Worm (Caenorhabditis elegans) whole organism, L4 larva: ENCODE measurements around the gene cpt-4.

ENCODE experiments used
- F26F4.8 ChIP-seq: fragments of 200-800 bp; sonication (Bioruptor generic); conservative IDR thresholded peaks from 2 replicates; pipeline ENCODE4 v1.3.6; 2022; ENCODE audit warnings: missing genetic modification characterization, missing compliant biosample characterization
- F44E2.7 ChIP-seq: fragments of 200-800 bp; sonication (Bioruptor generic); IDR thresholded peaks from 2 replicates; pipeline ENCODE4 v2.1.2; 2022; ENCODE audit warnings: missing genetic modification characterization, missing compliant biosample characterization
- ZK546.5 ChIP-seq, 2 experiments: sonication (generic microtip); optimal IDR thresholded peaks; 2 replicates each; lab custom pipeline; 2017; ENCODE audit warnings: missing biosample characterization in 2 of 2, missing genetic modification characterization in 2 of 2
- aha-1 ChIP-seq: fragments of 150-350 bp; peaks from one replicate; lab custom pipeline; 2014; ENCODE audit warnings: missing biosample characterization, missing genetic modification characterization
- ceh-20 ChIP-seq: fragments of 200-800 bp; sonication (Bioruptor generic); IDR thresholded peaks from 2 replicates; pipeline ENCODE4 v1.3.6; 2022; ENCODE audit warnings: missing genetic modification reagents, missing genetic modification characterization, missing compliant biosample characterization
- ceh-28 ChIP-seq: fragments of 150-350 bp; optimal IDR thresholded peaks from 2 replicates; lab custom pipeline; 2014; ENCODE audit warnings: missing biosample characterization, missing genetic modification reagents, missing genetic modification characterization
- cey-2 ChIP-seq: sonication (generic microtip); optimal IDR thresholded peaks from 3 replicates; lab custom pipeline; 2017; ENCODE audit warnings: missing genetic modification characterization, mild to moderate bottlenecking, missing compliant biosample characterization, antibody characterized with exemption, borderline replicate concordance; ENCODE audit not compliant: insufficient read depth
- dmd-6 ChIP-seq: fragments of 200-800 bp; sonication (Bioruptor generic); IDR thresholded peaks from 2 replicates; pipeline ENCODE4 v1.3.6; 2022; ENCODE audit warnings: missing genetic modification reagents, missing genetic modification characterization, missing compliant biosample characterization
- dmd-8 ChIP-seq: fragments of 200-800 bp; sonication (Bioruptor generic); IDR thresholded peaks from 2 replicates; pipeline ENCODE4 v1.3.6; 2022; ENCODE audit warnings: missing genetic modification characterization, missing compliant biosample characterization
- dmd-9 ChIP-seq: fragments of 200-800 bp; sonication (Bioruptor generic); IDR thresholded peaks from 2 replicates; pipeline ENCODE4 v1.3.6; 2022; ENCODE audit warnings: missing genetic modification reagents, missing genetic modification characterization, missing compliant biosample characterization
- duxl-1 ChIP-seq: sonication (generic microtip); optimal IDR thresholded peaks from 2 replicates; lab custom pipeline; 2016; ENCODE audit warnings: mild to moderate bottlenecking, missing genetic modification characterization, moderate library complexity, missing compliant biosample characterization; ENCODE audit not compliant: poor library complexity
- fos-1 ChIP-seq: fragments of 150-350 bp; optimal IDR thresholded peaks from 2 replicates; lab custom pipeline; 2014; ENCODE audit warnings: missing biosample characterization, missing genetic modification characterization
- gei-8 ChIP-seq: fragments of 200-800 bp; sonication (Bioruptor generic); optimal IDR thresholded peaks from 2 replicates; lab custom pipeline; 2018; ENCODE audit warnings: mild to moderate bottlenecking, missing genetic modification characterization, missing compliant biosample characterization
- lin-1 ChIP-seq: fragments of 200-800 bp; sonication (Bioruptor generic); IDR thresholded peaks from 2 replicates; pipeline ENCODE4 v1.3.6; 2022; ENCODE audit warnings: missing genetic modification reagents, missing genetic modification characterization, missing compliant biosample characterization
- lin-15B ChIP-seq: fragments of 150-350 bp; sonication (generic microtip); optimal IDR thresholded peaks from 3 replicates; lab custom pipeline; 2014; ENCODE audit warnings: missing biosample characterization, missing genetic modification characterization
- lsy-2 ChIP-seq, 2 experiments: fragments of 150-350 bp in 1 of 2; sonication (generic microtip) in 1 of 2; optimal IDR thresholded peaks; 2 replicates each; lab custom pipeline; 2014 to 2017; ENCODE audit warnings: missing biosample characterization in 2 of 2, missing genetic modification characterization in 2 of 2
- madf-5 ChIP-seq, 2 experiments: fragments of 200-800 bp; sonication (Bioruptor generic); IDR thresholded peaks; 2 replicates each; pipeline ENCODE4 v1.3.6; 2022; ENCODE audit warnings: missing compliant biosample characterization in 2 of 2, missing genetic modification characterization in 2 of 2
- mxl-2 ChIP-seq: fragments of 200-800 bp; sonication (Bioruptor generic); conservative IDR thresholded peaks from 2 replicates; pipeline ENCODE4 v1.3.6; 2022; ENCODE audit warnings: missing genetic modification reagents, missing genetic modification characterization, missing compliant biosample characterization
- nhr-102 ChIP-seq: sonication (generic microtip); optimal IDR thresholded peaks from 2 replicates; lab custom pipeline; 2016; ENCODE audit warnings: mild to moderate bottlenecking, missing genetic modification characterization, moderate library complexity, missing compliant biosample characterization
- nhr-41 ChIP-seq: fragments of 200-800 bp; sonication (Bioruptor generic); IDR thresholded peaks from 2 replicates; pipeline ENCODE4 v1.3.6; 2022; ENCODE audit warnings: missing genetic modification reagents, missing genetic modification characterization, missing compliant biosample characterization
- pha-4 ChIP-seq, 2 experiments: fragments of 150-350 bp in 1 of 2; fragments of 200-800 bp in 1 of 2; sonication (Bioruptor generic) in 1 of 2; IDR thresholded peaks in 1 of 2; optimal IDR thresholded peaks in 1 of 2; 2 replicates each; pipeline versions ENCODE4 v1.3.6 to Lab custom; 2014 to 2022; ENCODE audit warnings: missing genetic modification characterization in 2 of 2, missing genetic modification reagents in 2 of 2, missing biosample characterization in 1 of 2, missing compliant biosample characterization in 1 of 2
- php-3 ChIP-seq: fragments of 200-800 bp; sonication (Bioruptor generic); IDR thresholded peaks from 2 replicates; pipeline ENCODE4 v1.3.6; 2022; ENCODE audit warnings: missing genetic modification reagents, missing genetic modification characterization, missing compliant biosample characterization
- sdz-12 ChIP-seq: fragments of 200-800 bp; sonication (Bioruptor generic); optimal IDR thresholded peaks from 2 replicates; lab custom pipeline; 2018; ENCODE audit warnings: mild to moderate bottlenecking, missing genetic modification characterization, missing compliant biosample characterization
- skn-1 ChIP-seq: fragments of 150-350 bp; optimal IDR thresholded peaks from 2 replicates; lab custom pipeline; 2014; ENCODE audit warnings: missing biosample characterization, missing genetic modification characterization
- tag-97 ChIP-seq: fragments of 200-800 bp; sonication (Bioruptor generic); IDR thresholded peaks from 2 replicates; pipeline ENCODE4 v1.3.6; 2022; ENCODE audit warnings: missing genetic modification characterization, missing compliant biosample characterization
- tra-1 ChIP-seq: fragments of 200-800 bp; sonication (Bioruptor generic); IDR thresholded peaks from 2 replicates; pipeline ENCODE4 v1.3.6; 2022; ENCODE audit warnings: missing genetic modification reagents, missing genetic modification characterization, missing compliant biosample characterization
- unc-130 ChIP-seq: sonication (generic microtip); optimal IDR thresholded peaks from 2 replicates; lab custom pipeline; 2016; ENCODE audit warnings: missing genetic modification reagents, missing genetic modification characterization, missing compliant biosample characterization
- unc-62 ChIP-seq, 3 experiments: fragments of 150-350 bp in 1 of 3; sonication (generic microtip); optimal IDR thresholded peaks in 2 of 3; peaks in 1 of 3; 1 replicate in 1 of 3; 2 replicates in 2 of 3; lab custom pipeline; 2014 to 2017; ENCODE audit warnings: missing biosample characterization in 3 of 3, missing genetic modification characterization in 3 of 3, missing genetic modification reagents in 3 of 3, missing genotype in 1 of 3
- zag-1 ChIP-seq: fragments of 150-350 bp; optimal IDR thresholded peaks from 2 replicates; lab custom pipeline; 2014; ENCODE audit warnings: missing biosample characterization, missing genetic modification characterization
- zfp-2 ChIP-seq: sonication (generic microtip); optimal IDR thresholded peaks from 2 replicates; lab custom pipeline; 2016; ENCODE audit warnings: mild to moderate bottlenecking, missing genetic modification characterization, missing compliant biosample characterization
- zip-2 ChIP-seq: fragments of 150-350 bp; optimal IDR thresholded peaks from 2 replicates; lab custom pipeline; 2014; ENCODE audit warnings: missing biosample characterization, missing genetic modification characterization
- ztf-7 ChIP-seq: fragments of 150-350 bp; optimal IDR thresholded peaks from 2 replicates; lab custom pipeline; 2014; ENCODE audit warnings: missing biosample characterization, missing genetic modification characterization

cpt-4 gene

DNA sequence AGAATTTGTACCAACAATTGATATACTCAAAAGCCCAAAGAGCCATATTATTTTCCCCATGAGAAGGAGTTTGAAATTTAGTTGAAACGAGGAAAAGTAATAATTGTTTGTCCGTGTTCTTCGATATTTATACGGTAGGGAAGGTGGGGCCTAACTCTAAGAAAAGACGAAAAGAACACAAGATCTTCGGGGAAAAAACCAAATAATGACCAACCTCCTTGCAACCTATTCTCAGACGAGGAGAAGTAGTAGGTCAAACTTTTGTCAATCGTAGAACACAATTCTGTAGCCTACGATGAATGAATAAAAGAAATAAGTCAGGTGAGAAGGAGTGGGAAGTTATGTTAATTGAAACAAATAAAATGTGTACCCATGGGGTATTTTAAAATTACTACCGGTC, 40.4 kb downstream of the cpt-4 start, which contains the start of gene ncx-8:
Gene ncx-8, minus strand, starts transcription at position 101 of the 400 bp plus-strand sequence.
- TF ChIP-seq madf-5 (GFP tag; IDR thresholded peaks at IDR 0.05; lab: Robert Waterston, UW), result no peak
- no peak for TF ChIP-seq nhr-102 (tag; lab: Kevin White, UChicago)
- TF ChIP-seq skn-1 (tag; lab: Kevin White, UChicago), result no peak
- no peak for TF ChIP-seq unc-130 (GFP tag; lab: Kevin White, UChicago)
- TF ChIP-seq gei-8 (GFP tag; lab: Kevin White, UChicago), result no peak

- no peak for TF ChIP-seq zag-1 (tag; lab: Kevin White, UChicago)
- no peak for TF ChIP-seq pha-4 (GFP tag; IDR thresholded peaks at IDR 0.05; lab: Robert Waterston, UW)
- no peak for TF ChIP-seq pha-4 (tag; optimal IDR thresholded peaks at IDR 0.05; lab: Kevin White, UChicago)
- TF ChIP-seq lin-1 (GFP tag; lab: Robert Waterston, UW), result no peak
- no peak for TF ChIP-seq nhr-102 (tag; lab: Kevin White, UChicago)
- no peak for TF ChIP-seq duxl-1 (tag; lab: Kevin White, UChicago)
- no peak for TF ChIP-seq dmd-6 (GFP tag; lab: Robert Waterston, UW)
- no peak for TF ChIP-seq F44E2.7 (GFP tag; lab: Robert Waterston, UW)
Observed at ce11 chrV:4983091-4983490, 44.4 kb downstream of the cpt-4 start, which contains the start of gene srsx-13. srsx-13 (minus strand) TSS chrV:4983191.

- no peak for TF ChIP-seq tag-97 (GFP tag; lab: Robert Waterston, UW)
- TF ChIP-seq cey-2 (tag; lab: Kevin White, UChicago), result no peak
- no peak for TF ChIP-seq lsy-2 (tag; optimal IDR thresholded peaks at IDR 0.05; lab: Kevin White, UChicago)
- no peak for TF ChIP-seq zip-2 (tag; lab: Kevin White, UChicago)
- no peak for TF ChIP-seq php-3 (GFP tag; lab: Robert Waterston, UW)
- TF ChIP-seq dmd-9, result no peak
- TF ChIP-seq zfp-2 (tag; lab: Kevin White, UChicago), result no peak
- no peak for TF ChIP-seq dmd-8 (GFP tag; lab: Robert Waterston, UW)
- TF ChIP-seq ceh-20, result no peak
- no peak for TF ChIP-seq ceh-28 (tag; lab: Kevin White, UChicago)
- TF ChIP-seq skn-1 (tag; lab: Kevin White, UChicago), result no peak
- TF ChIP-seq dmd-6 (GFP tag; lab: Robert Waterston, UW), result no peak
- TF ChIP-seq nhr-41 (GFP tag; lab: Robert Waterston, UW), result no peak
- TF ChIP-seq unc-62 (GFP tag; optimal IDR thresholded peaks at IDR 0.05 in 1 of 2; lab: Kevin White, UChicago), result no peak
- TF ChIP-seq unc-62 (tag; optimal IDR thresholded peaks at IDR 0.05; lab: Kevin White, UChicago), result no peak
- TF ChIP-seq nhr-102 (tag; lab: Kevin White, UChicago), result no peak
- TF ChIP-seq lin-15B, result no peak
- no peak for TF ChIP-seq tra-1
- no peak for TF ChIP-seq mxl-2
Observed at ce11 chrV:4980873-4981272, 46.6 kb downstream of the cpt-4 start, which contains the start of gene srsx-12. srsx-12 (minus strand) TSS chrV:4980973.

DNA sequence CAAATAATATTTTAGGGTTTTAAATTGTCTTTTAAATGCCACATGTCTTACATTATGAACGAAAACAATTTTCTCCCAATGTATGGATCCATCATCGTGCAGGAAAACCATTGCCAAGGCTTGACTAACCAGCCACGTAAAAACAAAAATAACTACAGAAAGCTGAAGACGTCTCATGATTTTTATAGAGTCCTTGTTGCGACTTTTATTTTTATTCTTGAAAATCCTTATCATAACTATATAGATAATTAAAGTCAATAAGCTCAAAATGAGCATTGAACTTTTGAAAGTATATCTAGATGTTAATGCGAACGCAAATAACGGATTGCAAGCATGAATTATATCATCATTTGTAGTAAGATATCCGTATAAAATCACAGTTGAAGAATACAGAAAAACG, 47.4 kb downstream of the cpt-4 start:
- TF ChIP-seq sdz-12 (GFP tag; lab: Kevin White, UChicago) (no peak), aha-1 (tag; lab: Kevin White, UChicago) (peak; percentile 98)

DNA sequence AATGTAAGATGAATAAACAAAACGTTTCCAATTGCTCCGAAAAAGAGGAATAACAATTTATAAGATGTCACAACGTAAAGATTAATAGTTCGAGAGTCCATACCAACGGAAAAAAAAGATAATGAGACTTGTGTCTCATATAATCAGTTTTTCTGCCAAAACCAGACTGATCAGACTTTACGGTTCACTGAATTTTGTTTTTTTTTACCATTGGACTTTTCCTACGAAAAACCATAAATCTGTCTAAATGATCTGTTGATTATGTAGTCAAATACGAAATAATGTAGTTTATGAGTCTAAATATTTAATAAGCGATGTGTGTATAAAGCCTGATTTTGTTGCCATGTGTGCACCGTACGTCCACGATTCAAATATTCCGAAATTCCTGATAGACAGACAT, 48.5 kb downstream of the cpt-4 start, which contains the start of gene srsx-11:
Gene srsx-11, minus strand, starts transcription at position 101 of the 400 bp plus-strand sequence.
- TF ChIP-seq fos-1, result no peak
- TF ChIP-seq php-3 (GFP tag; lab: Robert Waterston, UW), result no peak
- TF ChIP-seq ztf-7 (tag; lab: Kevin White, UChicago), result no peak
- no peak for TF ChIP-seq skn-1 (tag; lab: Kevin White, UChicago)
- TF ChIP-seq F26F4.8 (GFP tag; lab: Robert Waterston, UW), result no peak
- TF ChIP-seq tag-97 (GFP tag; lab: Robert Waterston, UW), result no peak
- TF ChIP-seq unc-62 (GFP tag; optimal IDR thresholded peaks at IDR 0.05 in 1 of 2; lab: Kevin White, UChicago), result no peak
- TF ChIP-seq unc-62 (tag; optimal IDR thresholded peaks at IDR 0.05; lab: Kevin White, UChicago), result no peak
- TF ChIP-seq ZK546.5 (tag; optimal IDR thresholded peaks at IDR 0.05; lab: Kevin White, UChicago), result no peak
- TF ChIP-seq, all 104 proteins: peak for 0
